Worm (Caenorhabditis elegans) whole organism, L3 larva: Measurements from ENCODE around the gene rpl-36.A.

Experiments used
- aly-2 ChIP-seq: fragments of 150-350 bp; optimal IDR thresholded peaks from 2 replicates; lab custom pipeline; 2014; ENCODE audit warnings: missing biosample characterization, missing genetic modification characterization
- egl-5 ChIP-seq: fragments of 150-350 bp; optimal IDR thresholded peaks from 2 replicates; lab custom pipeline; 2017; ENCODE audit warnings: missing biosample characterization, missing genetic modification reagents, missing genetic modification characterization, inconsistent platforms
- elt-3 ChIP-seq, 3 experiments: fragments of 150-350 bp in 1 of 3; sonication (generic microtip) in 2 of 3; optimal IDR thresholded peaks; 2 replicates in 2 of 3; 4 replicates in 1 of 3; lab custom pipeline; 2014 to 2017; ENCODE audit warnings: missing biosample characterization in 3 of 3, missing genetic modification characterization in 3 of 3
- fos-1 ChIP-seq: fragments of 150-350 bp; optimal IDR thresholded peaks from 2 replicates; lab custom pipeline; 2014; ENCODE audit warnings: missing biosample characterization, missing genetic modification characterization
- lin-15B ChIP-seq: fragments of 150-350 bp; optimal IDR thresholded peaks from 2 replicates; lab custom pipeline; 2014; ENCODE audit warnings: missing biosample characterization, missing genetic modification characterization
- nhr-76 ChIP-seq: fragments of 150-350 bp; sonication (generic microtip); optimal IDR thresholded peaks from 5 replicates; lab custom pipeline; 2014; ENCODE audit warnings: missing biosample characterization, missing genetic modification characterization
- snpc-4 ChIP-seq: fragments of 150-350 bp; optimal IDR thresholded peaks from 2 replicates; lab custom pipeline; 2014; ENCODE audit warnings: missing biosample characterization, missing genetic modification characterization
- unc-39 ChIP-seq: sonication (generic microtip); optimal IDR thresholded peaks from 4 replicates; lab custom pipeline; 2017; ENCODE audit warnings: missing biosample characterization, missing genetic modification characterization

ce11 chrII:11086770-11087169, 10.2 kb downstream of the rpl-36.A start:
- no peak for TF ChIP-seq fos-1 (tag; lab: Kevin White, UChicago)
- no peak for TF ChIP-seq lin-15B (tag; lab: Kevin White, UChicago)
- TF ChIP-seq snpc-4 (tag; lab: Kevin White, UChicago): no peak
- no peak for TF ChIP-seq unc-39 (tag; lab: Kevin White, UChicago)
- no peak for TF ChIP-seq nhr-76 (tag; lab: Kevin White, UChicago)
- TF ChIP-seq elt-3 (tag; optimal IDR thresholded peaks at IDR 0.05; lab: Kevin White, UChicago): no peak
- no peak for TF ChIP-seq aly-2 (tag; lab: Kevin White, UChicago)
- no peak for TF ChIP-seq egl-5 (tag; lab: Kevin White, UChicago)
